Fruit fly (Drosophila melanogaster) whole organism, wandering third instar larva: ENCODE results near the gene Gr2a.

Experiments used
- CG32264 ChIP-seq: fragments of 200-800 bp; sonication (Bioruptor generic); optimal IDR thresholded peaks from 2 replicates; lab custom pipeline; 2016; ENCODE audit warnings: missing biosample characterization, missing genetic modification characterization
- CG9705 ChIP-seq: fragments of 200-800 bp; sonication (Bioruptor generic); optimal IDR thresholded peaks from 2 replicates; lab custom pipeline; 2018; ENCODE audit warnings: missing biosample characterization, mild to moderate bottlenecking, missing genetic modification characterization
- CrebA ChIP-seq: fragments of 200-800 bp; sonication (Bioruptor generic); optimal IDR thresholded peaks from 2 replicates; lab custom pipeline; 2016; ENCODE audit warnings: missing biosample characterization, mild to moderate bottlenecking, missing genetic modification characterization, borderline replicate concordance
- Dfd ChIP-seq: fragments of >200 bp; optimal IDR thresholded peaks from 2 replicates; lab custom pipeline; 2017; ENCODE audit warnings: missing biosample characterization, missing genetic modification characterization
- Dif ChIP-seq: fragments of 200-275, 200-300 bp; sonication (Bioruptor generic); optimal IDR thresholded peaks from 2 replicates; lab custom pipeline; 2018; ENCODE audit warnings: missing biosample characterization, missing genetic modification characterization; ENCODE audit not compliant: partially characterized antibody
- GATAd ChIP-seq: sonication (Bioruptor generic); optimal IDR thresholded peaks from 2 replicates; lab custom pipeline; 2016; ENCODE audit warnings: missing biosample characterization, missing genetic modification characterization
- HLH106 ChIP-seq: fragments of 200-800 bp; optimal IDR thresholded peaks from 3 replicates; lab custom pipeline; 2019; ENCODE audit warnings: missing biosample characterization, mild to moderate bottlenecking, missing genetic modification characterization, moderate library complexity
- Hnf4 ChIP-seq: fragments of 200-800 bp; sonication (Bioruptor generic); optimal IDR thresholded peaks from 2 replicates; lab custom pipeline; 2016; ENCODE audit warnings: missing biosample characterization, mild to moderate bottlenecking, missing genetic modification characterization
- Hr78 ChIP-seq: fragments of >200 bp; optimal IDR thresholded peaks from 2 replicates; lab custom pipeline; 2017; ENCODE audit warnings: missing biosample characterization, missing genetic modification characterization
- Hr83 ChIP-seq: fragments of 200-300 bp; sonication (Bioruptor generic); optimal IDR thresholded peaks from 2 replicates; lab custom pipeline; 2016; ENCODE audit warnings: missing biosample characterization, mild to moderate bottlenecking, missing genetic modification characterization, moderate library complexity; ENCODE audit not compliant: poor library complexity, severe bottlenecking
- Jra ChIP-seq: sonication (Bioruptor generic); optimal IDR thresholded peaks from 2 replicates; lab custom pipeline; 2016; ENCODE audit warnings: missing biosample characterization, missing genetic modification characterization
- Mio ChIP-seq: sonication (Bioruptor generic); optimal IDR thresholded peaks from 2 replicates; lab custom pipeline; 2016; ENCODE audit warnings: missing biosample characterization, missing genetic modification characterization
- Myc ChIP-seq: fragments of >200 bp; optimal IDR thresholded peaks from 2 replicates; lab custom pipeline; 2017
- N ChIP-seq: fragments of >200 bp; optimal IDR thresholded peaks from 2 replicates; lab custom pipeline; 2018; ENCODE audit warnings: missing biosample characterization, missing external identifiers, missing genetic modification characterization
- OdsH ChIP-seq: fragments of 200-800 bp; sonication (Bioruptor generic); optimal IDR thresholded peaks from 2 replicates; lab custom pipeline; 2016; ENCODE audit warnings: missing biosample characterization, mild to moderate bottlenecking, missing genetic modification characterization
- Rel ChIP-seq, 2 experiments: fragments of 200-800 bp; sonication (Bioruptor generic) in 1 of 2; optimal IDR thresholded peaks; 2 replicates in 1 of 2; 3 replicates in 1 of 2; lab custom pipeline; 2016 to 2019; ENCODE audit warnings: mild to moderate bottlenecking in 2 of 2, missing biosample characterization in 2 of 2, missing genetic modification characterization in 2 of 2, moderate library complexity in 1 of 2
- Sp1 ChIP-seq: fragments of 200-800 bp; sonication (Bioruptor generic); optimal IDR thresholded peaks from 3 replicates; lab custom pipeline; 2019; ENCODE audit warnings: missing biosample characterization, mild to moderate bottlenecking, missing genetic modification characterization, moderate library complexity
- Vsx2 ChIP-seq: fragments of 200-300, 225-300 bp; sonication (Bioruptor generic); optimal IDR thresholded peaks from 2 replicates; lab custom pipeline; 2018; ENCODE audit warnings: missing biosample characterization, missing genetic modification characterization; ENCODE audit not compliant: partially characterized antibody
- br ChIP-seq: fragments of 200-800 bp; sonication (Bioruptor generic); optimal IDR thresholded peaks from 2 replicates; lab custom pipeline; 2016; ENCODE audit warnings: missing biosample characterization, missing genetic modification characterization
- brk ChIP-seq: fragments of 200-800 bp; sonication (Bioruptor generic); optimal IDR thresholded peaks from 2 replicates; lab custom pipeline; 2016; ENCODE audit warnings: missing biosample characterization, mild to moderate bottlenecking, missing genetic modification characterization
- dl ChIP-seq, 2 experiments: fragments of 175-275, 200-275 bp in 1 of 2; fragments of 200-275 bp in 1 of 2; sonication (Bioruptor generic); optimal IDR thresholded peaks; lab custom pipeline; 2018; ENCODE audit warnings: mild to moderate bottlenecking in 2 of 2, missing biosample characterization in 2 of 2, missing genetic modification characterization in 2 of 2, moderate library complexity in 2 of 2; ENCODE audit not compliant: partially characterized antibody in 2 of 2, insufficient read depth in 1 of 2
- dmrt93B ChIP-seq: fragments of 200-800 bp; sonication (Bioruptor generic); optimal IDR thresholded peaks from 2 replicates; lab custom pipeline; 2018; ENCODE audit warnings: missing biosample characterization, mild to moderate bottlenecking, missing genetic modification characterization
- dsf ChIP-seq: sonication (Bioruptor generic); optimal IDR thresholded peaks from 2 replicates; lab custom pipeline; 2016; ENCODE audit warnings: missing biosample characterization, missing genetic modification characterization, borderline replicate concordance
- ey ChIP-seq: fragments of 200-800 bp; sonication (Bioruptor generic); optimal IDR thresholded peaks from 2 replicates; lab custom pipeline; 2016; ENCODE audit warnings: missing biosample characterization, missing genetic modification characterization
- foxo ChIP-seq, 2 experiments: fragments of 200-800 bp; sonication (Bioruptor generic); optimal IDR thresholded peaks; 2 replicates in 1 of 2; 3 replicates in 1 of 2; lab custom pipeline; 2016 to 2017; ENCODE audit warnings: missing biosample characterization in 2 of 2, missing genetic modification characterization in 2 of 2
- fru ChIP-seq: fragments of 200-800 bp; sonication (Bioruptor generic); optimal IDR thresholded peaks from 3 replicates; lab custom pipeline; 2016; ENCODE audit warnings: missing biosample characterization, mild to moderate bottlenecking, missing genetic modification characterization
- h ChIP-seq: fragments of 200-800 bp; sonication (Bioruptor generic); optimal IDR thresholded peaks from 3 replicates; lab custom pipeline; 2016; ENCODE audit warnings: missing biosample characterization, mild to moderate bottlenecking, missing genetic modification characterization
- jim ChIP-seq: fragments of 175-275, 200-325 bp; sonication (Bioruptor generic); optimal IDR thresholded peaks from 2 replicates; lab custom pipeline; 2016; ENCODE audit warnings: missing biosample characterization, mild to moderate bottlenecking, missing genetic modification characterization
- lola ChIP-seq: fragments of >200 bp; optimal IDR thresholded peaks from 2 replicates; lab custom pipeline; 2017; ENCODE audit warnings: missing biosample characterization, missing genetic modification characterization
- psq ChIP-seq: fragments of 200-800 bp; sonication (Bioruptor generic); optimal IDR thresholded peaks from 3 replicates; lab custom pipeline; 2017; ENCODE audit warnings: missing biosample characterization, mild to moderate bottlenecking, missing genetic modification characterization, moderate library complexity
- rgr ChIP-seq: fragments of 200-800 bp; sonication (Bioruptor generic); optimal IDR thresholded peaks from 3 replicates; lab custom pipeline; 2016; ENCODE audit warnings: missing biosample characterization, mild to moderate bottlenecking, missing genetic modification characterization
- sage ChIP-seq: fragments of 200-800 bp; sonication (Bioruptor generic); optimal IDR thresholded peaks from 2 replicates; lab custom pipeline; 2016; ENCODE audit warnings: missing biosample characterization, mild to moderate bottlenecking, missing genetic modification characterization
- tai ChIP-seq: sonication (Bioruptor generic); optimal IDR thresholded peaks from 2 replicates; lab custom pipeline; 2016; ENCODE audit warnings: missing biosample characterization, missing genetic modification characterization
- woc ChIP-seq: sonication (Bioruptor generic); optimal IDR thresholded peaks from 2 replicates; lab custom pipeline; 2016; ENCODE audit warnings: missing biosample characterization, mild to moderate bottlenecking, missing genetic modification characterization

Gene Gr2a

dm6 chrX:1476436-1476835 is 24.2 kb downstream of the Gr2a start:
- TF ChIP-seq Dif (no peak), OdsH (GFP tag; lab: Kevin White, UChicago) (no peak), br (GFP tag; lab: Kevin White, UChicago) (no peak), h (no peak), dmrt93B (GFP tag; lab: Kevin White, UChicago) (no peak), Jra (GFP tag; lab: Kevin White, UChicago) (no peak), woc (GFP tag; lab: Kevin White, UChicago) (no peak), dsf (GFP tag; lab: Kevin White, UChicago) (no peak), rgr (GFP tag; lab: Kevin White, UChicago) (no peak), Vsx2 (GFP tag; lab: Kevin White, UChicago) (no peak), Mio (no peak)

dm6 chrX:1476848-1477247 is 24.6 kb downstream of the Gr2a start, which contains the start of the genes Rab27 and mei-38:
Gene Rab27 (minus strand): TSS chrX:1476974.
Gene mei-38 (plus strand): TSS chrX:1477063.
- TF ChIP-seq Hr83 (GFP tag; lab: Kevin White, UChicago), result peak; percentile 43
- TF ChIP-seq Dfd (GFP tag; lab: Kevin White, UChicago), result no peak
- TF ChIP-seq jim (GFP tag; lab: Kevin White, UChicago), result no peak
- no peak for TF ChIP-seq OdsH (GFP tag; lab: Kevin White, UChicago)
- peak; percentile 50 for TF ChIP-seq h
- no peak for TF ChIP-seq brk (GFP tag; lab: Kevin White, UChicago)
- peak in 1 of 2 experiments; percentile 39 for TF ChIP-seq foxo (GFP tag; optimal IDR thresholded peaks at IDR 0.05; lab: Kevin White, UChicago)
- TF ChIP-seq tai (GFP tag; lab: Kevin White, UChicago), result no peak
- TF ChIP-seq ey (GFP tag; lab: Kevin White, UChicago), result no peak
- TF ChIP-seq sage (GFP tag; lab: Kevin White, UChicago), result no peak
- peak; percentile 17 for TF ChIP-seq Myc
- TF ChIP-seq N (GFP tag; lab: Kevin White, UChicago), result no peak
- TF ChIP-seq psq, result peak; percentile 3
- TF ChIP-seq Mio, result no peak
- no peak for TF ChIP-seq CG32264 (GFP tag; lab: Kevin White, UChicago)
- TF ChIP-seq fru, result peak; percentile 30
- TF ChIP-seq rgr (GFP tag; lab: Kevin White, UChicago), result peak; percentile 48
- TF ChIP-seq br (GFP tag; lab: Kevin White, UChicago), result peak; percentile 42
- TF ChIP-seq Jra (GFP tag; lab: Kevin White, UChicago), result no peak

- TF ChIP-seq Jra (GFP tag; lab: Kevin White, UChicago) (peak; percentile 13), br (GFP tag; lab: Kevin White, UChicago) (peak; percentile 23), lola (GFP tag; lab: Kevin White, UChicago) (no peak), Hr83 (GFP tag; lab: Kevin White, UChicago) (peak; percentile 9), rgr (GFP tag; lab: Kevin White, UChicago) (peak; percentile 42), ey (GFP tag; lab: Kevin White, UChicago) (peak; percentile 31), Sp1 (GFP tag; lab: Kevin White, UChicago) (peak; percentile 28), Hnf4 (GFP tag; lab: Kevin White, UChicago) (no peak), h (peak; percentile 21), CG9705 (GFP tag; lab: Kevin White, UChicago) (peak; percentile 29), HLH106 (peak; percentile 45), dl (GFP tag; optimal IDR thresholded peaks at IDR 0.05; lab: Kevin White, UChicago; ENCODE audit: insufficient read depth in 1 of 2, partially characterized antibody in 2 of 2) (no peak), fru (peak; percentile 42), foxo (GFP tag; optimal IDR thresholded peaks at IDR 0.05; lab: Kevin White, UChicago) (peak in 1 of 2 experiments; percentile 57), Myc (no peak), jim (GFP tag; lab: Kevin White, UChicago) (no peak), CrebA (GFP tag; lab: Kevin White, UChicago) (no peak), Mio (no peak), GATAd (GFP tag; lab: Kevin White, UChicago) (no peak), Hr78 (GFP tag; lab: Kevin White, UChicago) (no peak), N (GFP tag; lab: Kevin White, UChicago) (no peak), CG32264 (GFP tag; lab: Kevin White, UChicago) (no peak), Rel (GFP tag; optimal IDR thresholded peaks at IDR 0.05; lab: Kevin White, UChicago) (no peak), Rel (tag; optimal IDR thresholded peaks at IDR 0.05; lab: Kevin White, UChicago) (peak; percentile 31)
Measured at dm6 chrX:1478276-1479122, 26.3 kb downstream of the Gr2a start, which contains the start of gene rush. Gene rush (plus strand): TSS chrX:1478552.
